Worm (Caenorhabditis elegans) whole organism, late embryonic: Measurements from ENCODE around the gene nep-6.

Source experiments
- ama-1 ChIP-seq: fragments of 150-350 bp; optimal IDR thresholded peaks from 2 replicates; lab custom pipeline; 2014
- ceh-9 ChIP-seq: sonication (generic microtip); optimal IDR thresholded peaks from 2 replicates; lab custom pipeline; 2016; ENCODE audit warnings: mild to moderate bottlenecking, missing genetic modification characterization, inconsistent platforms, missing compliant biosample characterization
- dmd-4 ChIP-seq: sonication (generic microtip); optimal IDR thresholded peaks from 2 replicates; lab custom pipeline; 2016; ENCODE audit warnings: borderline replicate concordance, missing genetic modification characterization, missing compliant biosample characterization
- madf-2 ChIP-seq: sonication (generic microtip); optimal IDR thresholded peaks from 2 replicates; lab custom pipeline; 2017; ENCODE audit warnings: missing genetic modification characterization, missing compliant biosample characterization
- pha-4 ChIP-seq: fragments of 150-350 bp; optimal IDR thresholded peaks from 2 replicates; lab custom pipeline; 2018; ENCODE audit warnings: missing biosample characterization, missing genetic modification reagents, missing genetic modification characterization
- pqm-1 ChIP-seq: sonication (generic microtip); optimal IDR thresholded peaks from 2 replicates; lab custom pipeline; 2016; ENCODE audit warnings: missing genetic modification characterization, missing compliant biosample characterization
- rnt-1 ChIP-seq: sonication (generic microtip); optimal IDR thresholded peaks from 2 replicates; lab custom pipeline; 2016; ENCODE audit warnings: missing genetic modification characterization, missing compliant biosample characterization
- sox-4 ChIP-seq: sonication (generic microtip); optimal IDR thresholded peaks from 2 replicates; lab custom pipeline; 2017; ENCODE audit warnings: mild to moderate bottlenecking, missing genetic modification characterization, inconsistent platforms, missing compliant biosample characterization
- tbx-2 ChIP-seq: sonication (generic microtip); optimal IDR thresholded peaks from 2 replicates; lab custom pipeline; 2016; ENCODE audit warnings: missing genetic modification characterization, missing compliant biosample characterization

ce11 chrII:3452421-3452820, 35.8 kb downstream of the nep-6 start, which contains the start of gene C16C8.12:
- TF ChIP-seq tbx-2 (tag; lab: Kevin White, UChicago) (no peak), rnt-1 (tag; lab: Kevin White, UChicago) (no peak), pqm-1 (tag; lab: Kevin White, UChicago) (no peak), dmd-4 (tag; lab: Kevin White, UChicago) (no peak), madf-2 (tag; lab: Kevin White, UChicago) (no peak), pha-4 (tag; lab: Kevin White, UChicago) (no peak), ama-1 (lab: Kevin White, UChicago) (no peak), ceh-9 (tag; lab: Kevin White, UChicago) (no peak), sox-4 (tag; lab: Kevin White, UChicago) (no peak)
